Worm (Caenorhabditis elegans): ENCODE measurements around the gene T19C9.8.

T19C9.8 gene

DNA sequence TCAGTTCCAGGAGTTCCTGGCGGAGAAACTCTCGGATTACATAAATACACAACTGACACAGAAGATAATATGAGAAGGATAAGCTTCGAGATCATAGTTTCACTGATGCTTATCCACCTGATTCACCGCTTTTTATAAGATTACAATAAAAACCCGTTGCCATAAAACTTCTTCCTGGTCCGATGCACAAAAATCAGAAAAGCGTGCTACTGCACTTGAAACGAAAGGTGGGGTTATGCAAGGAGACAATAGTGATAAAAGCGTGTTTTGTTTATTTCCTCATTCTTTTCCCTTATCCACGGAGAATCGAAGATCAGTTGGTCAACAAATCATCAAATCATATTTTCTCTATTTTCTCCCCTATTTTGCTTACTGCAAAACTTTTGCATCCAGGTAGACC is 3.7 kb downstream of the T19C9.8 start, which contains the start of gene Y68A4B.3:
Gene Y68A4B.3 (minus strand): TSS at position 101 of the 400 bp plus-strand sequence.
- no peak for TF ChIP-seq dve-1 (tag; optimal IDR thresholded peaks at IDR 0.05)
- TF ChIP-seq sox-2 (GFP tag; IDR thresholded peaks at IDR 0.05): no peak
- no peak for TF ChIP-seq ceh-22 (tag; optimal IDR thresholded peaks at IDR 0.05)
- no peak for TF ChIP-seq ama-1 (optimal IDR thresholded peaks at IDR 0.05)
- TF ChIP-seq sox-4 (tag; optimal IDR thresholded peaks at IDR 0.05): no peak
- TF ChIP-seq C38D4.7 (GFP tag; optimal IDR thresholded peaks at IDR 0.05): no peak
- no peak for TF ChIP-seq hlh-15 (tag; optimal IDR thresholded peaks at IDR 0.05)

DNA sequence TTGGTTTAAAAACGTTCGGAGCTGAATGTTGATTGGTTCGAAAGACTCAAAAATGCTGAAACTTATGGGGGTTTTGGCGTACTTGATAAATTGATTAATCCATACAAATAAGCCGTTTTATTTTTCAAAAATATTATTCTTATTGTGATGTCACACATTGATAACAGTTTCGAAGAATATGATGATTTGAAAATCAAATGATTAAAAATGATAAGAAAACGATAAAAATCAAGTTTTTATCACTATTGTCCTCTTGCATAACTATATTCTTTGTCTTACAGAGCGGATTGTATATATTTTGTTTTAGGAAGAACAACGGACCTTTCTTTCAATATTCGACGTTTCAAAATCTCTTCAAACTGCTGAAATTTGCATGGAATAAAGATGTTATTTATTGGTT is 4.1 kb downstream of the T19C9.8 start:
- TF ChIP-seq elt-2 (tag; optimal IDR thresholded peaks at IDR 0.05) (peak; percentile 37), F13H6.1 (tag; optimal IDR thresholded peaks at IDR 0.05) (no peak)

DNA sequence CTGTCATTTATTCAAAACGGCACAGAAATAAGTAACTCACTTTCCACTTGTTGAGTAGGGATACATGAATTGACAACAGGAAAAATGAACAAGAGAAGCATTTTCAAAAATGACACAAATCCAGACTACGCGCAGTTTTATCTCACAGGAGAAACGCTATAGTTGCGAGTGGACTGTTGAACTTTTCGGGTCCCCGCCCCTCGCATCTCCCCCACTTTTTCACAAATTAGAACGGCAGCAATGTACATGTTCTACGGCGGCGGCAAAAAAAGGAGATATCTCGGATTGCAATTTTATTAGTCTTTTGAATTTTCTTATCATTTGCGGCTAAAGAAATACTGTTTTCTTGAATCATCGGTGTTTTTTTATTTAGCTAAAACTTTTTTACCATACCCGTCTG is 6.5 kb downstream of the T19C9.8 start, which contains the start of gene clec-242:
Gene clec-242 (minus strand): TSS at position 101 of the 400 bp plus-strand sequence.
- TF ChIP-seq unc-55 (GFP tag; optimal IDR thresholded peaks at IDR 0.05) (no peak), hlh-6 (tag; optimal IDR thresholded peaks at IDR 0.05) (no peak), K02D7.2 (tag; optimal IDR thresholded peaks at IDR 0.05) (no peak), ceh-9 (tag; optimal IDR thresholded peaks at IDR 0.05) (no peak), ref-2 (tag; optimal IDR thresholded peaks at IDR 0.05) (no peak), gmeb-2 (tag; optimal IDR thresholded peaks at IDR 0.05) (no peak), unc-86 (tag; optimal IDR thresholded peaks at IDR 0.05) (no peak), ceh-2 (tag; optimal IDR thresholded peaks at IDR 0.05) (no peak), hlh-13 (GFP tag; optimal IDR thresholded peaks at IDR 0.05) (no peak), ets-4 (tag; optimal IDR thresholded peaks at IDR 0.05) (no peak), ahr-1 (tag; optimal IDR thresholded peaks at IDR 0.05) (no peak), C38D4.7 (GFP tag; optimal IDR thresholded peaks at IDR 0.05) (no peak), pag-3 (tag; optimal IDR thresholded peaks at IDR 0.05; ENCODE audit: borderline replicate concordance) (no peak), hlh-15 (tag; optimal IDR thresholded peaks at IDR 0.05) (no peak), ceh-18 (tag; optimal IDR thresholded peaks at IDR 0.05) (no peak), pha-2 (tag; optimal IDR thresholded peaks at IDR 0.05) (no peak), fkh-6 (tag; optimal IDR thresholded peaks at IDR 0.05) (no peak), ceh-24 (tag; optimal IDR thresholded peaks at IDR 0.05) (no peak), nhr-11 (tag; optimal IDR thresholded peaks at IDR 0.05) (no peak)

DNA sequence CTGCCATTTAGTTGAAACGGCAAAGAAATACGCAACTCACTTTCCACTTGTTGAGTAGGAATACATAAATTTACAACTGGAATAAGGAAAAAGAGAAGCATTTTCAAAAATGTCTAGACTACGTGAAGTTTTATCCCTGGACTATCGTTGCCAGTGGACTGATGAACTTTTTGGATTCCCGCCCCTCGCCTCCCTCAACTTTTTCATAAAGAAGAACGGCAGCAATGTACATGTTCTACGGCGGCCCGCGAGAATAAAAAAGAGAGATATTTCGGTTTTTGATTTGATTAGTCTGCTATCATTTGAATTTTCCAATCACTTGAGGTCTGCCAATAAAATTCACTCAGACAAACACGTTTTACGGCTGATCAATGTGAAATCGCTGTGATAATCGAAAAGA is 10.0 kb downstream of the T19C9.8 start, which contains the start of gene clec-243:
Gene clec-243 (minus strand): TSS at position 101 of the 400 bp plus-strand sequence.
- no peak for TF ChIP-seq rnt-1 (tag; optimal IDR thresholded peaks at IDR 0.05)
- TF ChIP-seq ceh-6 (GFP tag; optimal IDR thresholded peaks at IDR 0.05): no peak
- TF ChIP-seq ceh-18 (tag; optimal IDR thresholded peaks at IDR 0.05): no peak
- no peak for TF ChIP-seq che-1 (tag; optimal IDR thresholded peaks at IDR 0.05)
- no peak for TF ChIP-seq hlh-8 (tag; optimal IDR thresholded peaks at IDR 0.05)

DNA sequence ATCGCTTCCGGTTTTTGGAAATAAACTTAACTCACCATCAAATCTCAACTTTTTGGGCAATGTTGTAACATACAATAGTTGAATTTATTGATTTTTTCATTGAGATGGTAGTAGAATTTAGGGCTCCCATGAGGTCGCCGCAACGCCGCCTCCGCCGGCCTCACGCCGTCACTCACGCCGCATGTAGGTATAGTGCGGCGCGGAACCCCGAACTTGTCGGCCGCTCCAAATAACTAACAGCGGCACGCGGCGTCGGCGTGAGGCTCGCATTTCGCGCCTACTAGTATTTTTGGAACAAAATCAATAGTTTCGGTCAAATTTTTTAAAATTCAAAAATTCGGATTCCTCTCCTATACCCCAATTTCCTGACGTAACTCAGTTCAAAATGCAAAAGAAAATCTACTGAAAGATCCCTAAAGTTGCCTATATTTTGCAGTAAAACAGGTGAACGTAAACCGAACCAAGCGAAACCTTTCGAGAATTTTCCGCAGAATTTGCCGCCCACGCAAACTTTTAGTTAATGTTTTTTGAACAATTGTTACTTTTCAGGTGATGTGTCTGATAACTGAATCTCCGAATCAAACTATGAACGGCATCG is 12.6 kb downstream of the T19C9.8 start, which contains the start of gene Y61B8A.6:
Gene Y61B8A.6 (plus strand): TSS at position 548 of the 598 bp plus-strand sequence.
- TF ChIP-seq pat-9 (tag; optimal IDR thresholded peaks at IDR 0.05): no peak
- TF ChIP-seq ahr-1 (tag; optimal IDR thresholded peaks at IDR 0.05): no peak
- TF ChIP-seq hlh-6 (tag; optimal IDR thresholded peaks at IDR 0.05): no peak
- no peak for TF ChIP-seq K09A11.1 (tag; optimal IDR thresholded peaks at IDR 0.05; ENCODE audit: insufficient read depth)
- no peak for TF ChIP-seq mec-3 (tag; optimal IDR thresholded peaks at IDR 0.05; ENCODE audit: borderline replicate concordance)
- no peak for TF ChIP-seq ceh-45 (GFP tag; IDR thresholded peaks at IDR 0.05)
- TF ChIP-seq sox-2 (GFP tag; IDR thresholded peaks at IDR 0.05): no peak
- no peak for TF ChIP-seq F13H6.1 (tag; optimal IDR thresholded peaks at IDR 0.05)
- no peak for TF ChIP-seq nhr-11 (tag; optimal IDR thresholded peaks at IDR 0.05)
- no peak for TF ChIP-seq tbx-7 (tag; optimal IDR thresholded peaks at IDR 0.05)
- TF ChIP-seq tbx-2 (tag; optimal IDR thresholded peaks at IDR 0.05): no peak
- no peak for TF ChIP-seq pha-2 (tag; optimal IDR thresholded peaks at IDR 0.05)
- no peak for TF ChIP-seq eyg-1 (tag; optimal IDR thresholded peaks at IDR 0.05)
- no peak for TF ChIP-seq ceh-14 (tag; optimal IDR thresholded peaks at IDR 0.05)
- no peak for TF ChIP-seq ceh-30 (tag; optimal IDR thresholded peaks at IDR 0.05)
- no peak for TF ChIP-seq dmd-4 (tag; optimal IDR thresholded peaks at IDR 0.05; ENCODE audit: borderline replicate concordance)

Data from whole organism, late embryonic.